Worm (Caenorhabditis elegans) whole organism, L4 larva: ENCODE results near the gene sftd-3.

Experiments used
- F26F4.8 ChIP-seq: fragments of 200-800 bp; sonication (Bioruptor generic); conservative IDR thresholded peaks from 2 replicates; pipeline ENCODE4 v1.3.6; 2022; ENCODE audit warnings: missing genetic modification characterization, missing compliant biosample characterization
- F37D6.2 ChIP-seq: sonication (generic microtip); optimal IDR thresholded peaks from 2 replicates; lab custom pipeline; 2016; ENCODE audit warnings: mild to moderate bottlenecking, missing genetic modification characterization, missing compliant biosample characterization
- F44E2.7 ChIP-seq: fragments of 200-800 bp; sonication (Bioruptor generic); IDR thresholded peaks from 2 replicates; pipeline ENCODE4 v2.1.2; 2022; ENCODE audit warnings: missing genetic modification characterization, missing compliant biosample characterization
- F49E8.2 ChIP-seq: sonication (generic microtip); optimal IDR thresholded peaks from 2 replicates; lab custom pipeline; 2016; ENCODE audit warnings: missing compliant biosample characterization, mild to moderate bottlenecking, missing genetic modification characterization, borderline replicate concordance
- T20F7.1 ChIP-seq: fragments of 200-800 bp; sonication (Bioruptor generic); optimal IDR thresholded peaks from 2 replicates; lab custom pipeline; 2018; ENCODE audit warnings: mild to moderate bottlenecking, missing genetic modification characterization, missing compliant biosample characterization
- Y48G9A.11 ChIP-seq: fragments of 200-800 bp; sonication (Bioruptor generic); IDR thresholded peaks from 2 replicates; pipeline ENCODE4 v1.3.6; 2022; ENCODE audit warnings: missing genetic modification reagents, missing genetic modification characterization, missing compliant biosample characterization
- Y5F2A.4 ChIP-seq: fragments of 200-800 bp; sonication (Bioruptor generic); optimal IDR thresholded peaks from 2 replicates; lab custom pipeline; 2018; ENCODE audit warnings: mild to moderate bottlenecking, missing genetic modification characterization, missing compliant biosample characterization
- ZK546.5 ChIP-seq, 2 experiments: sonication (generic microtip); optimal IDR thresholded peaks; 2 replicates each; lab custom pipeline; 2017; ENCODE audit warnings: missing biosample characterization in 2 of 2, missing genetic modification characterization in 2 of 2
- aha-1 ChIP-seq: fragments of 150-350 bp; peaks from one replicate; lab custom pipeline; 2014; ENCODE audit warnings: missing biosample characterization, missing genetic modification characterization
- aly-2 ChIP-seq: sonication (generic microtip); optimal IDR thresholded peaks from 2 replicates; lab custom pipeline; 2018; ENCODE audit warnings: missing biosample characterization, missing genetic modification characterization
- arid-1 ChIP-seq: fragments of 200-800 bp; sonication (Bioruptor generic); conservative IDR thresholded peaks from 2 replicates; pipeline ENCODE4 v1.3.6; 2022; ENCODE audit warnings: missing genetic modification reagents, missing genetic modification characterization, missing compliant biosample characterization
- attf-4 ChIP-seq: sonication (generic microtip); optimal IDR thresholded peaks from 3 replicates; lab custom pipeline; 2017; ENCODE audit warnings: missing biosample characterization, missing genetic modification characterization
- ceh-20 ChIP-seq: fragments of 200-800 bp; sonication (Bioruptor generic); IDR thresholded peaks from 2 replicates; pipeline ENCODE4 v1.3.6; 2022; ENCODE audit warnings: missing genetic modification reagents, missing genetic modification characterization, missing compliant biosample characterization
- ceh-32 ChIP-seq: sonication (generic microtip); optimal IDR thresholded peaks from 2 replicates; lab custom pipeline; 2016; ENCODE audit warnings: mild to moderate bottlenecking, missing genetic modification characterization, missing compliant biosample characterization; ENCODE audit not compliant: poor library complexity
- ceh-82 ChIP-seq: sonication (generic microtip); optimal IDR thresholded peaks from 2 replicates; lab custom pipeline; 2017; ENCODE audit warnings: missing biosample characterization, missing genetic modification characterization
- ctbp-1 ChIP-seq: fragments of 200-800 bp; sonication (Bioruptor generic); IDR thresholded peaks from 2 replicates; pipeline ENCODE4 v1.3.6; 2022; ENCODE audit warnings: missing genetic modification reagents, missing genetic modification characterization, missing compliant biosample characterization
- daf-12 ChIP-seq: fragments of 150-350 bp; optimal IDR thresholded peaks from 2 replicates; lab custom pipeline; 2014; ENCODE audit warnings: missing biosample characterization, missing genetic modification reagents, missing genetic modification characterization
- daf-16 ChIP-seq, 3 experiments: sonication (generic microtip); optimal IDR thresholded peaks; 2 replicates each; lab custom pipeline; 2016 to 2017; ENCODE audit warnings: missing genetic modification characterization in 3 of 3, missing genetic modification reagents in 3 of 3, mild to moderate bottlenecking in 2 of 3, missing compliant biosample characterization in 2 of 3, missing biosample characterization in 1 of 3, moderate library complexity in 1 of 3
- dmd-6 ChIP-seq: fragments of 200-800 bp; sonication (Bioruptor generic); IDR thresholded peaks from 2 replicates; pipeline ENCODE4 v1.3.6; 2022; ENCODE audit warnings: missing genetic modification reagents, missing genetic modification characterization, missing compliant biosample characterization
- dmd-8 ChIP-seq: fragments of 200-800 bp; sonication (Bioruptor generic); IDR thresholded peaks from 2 replicates; pipeline ENCODE4 v1.3.6; 2022; ENCODE audit warnings: missing genetic modification characterization, missing compliant biosample characterization
- dmd-9 ChIP-seq: fragments of 200-800 bp; sonication (Bioruptor generic); IDR thresholded peaks from 2 replicates; pipeline ENCODE4 v1.3.6; 2022; ENCODE audit warnings: missing genetic modification reagents, missing genetic modification characterization, missing compliant biosample characterization
- dpl-1 ChIP-seq: fragments of 150-350 bp; optimal IDR thresholded peaks from 2 replicates; lab custom pipeline; 2014; ENCODE audit warnings: missing biosample characterization, missing genetic modification reagents, missing genetic modification characterization
- duxl-1 ChIP-seq: sonication (generic microtip); optimal IDR thresholded peaks from 2 replicates; lab custom pipeline; 2016; ENCODE audit warnings: mild to moderate bottlenecking, missing genetic modification characterization, moderate library complexity, missing compliant biosample characterization; ENCODE audit not compliant: poor library complexity
- dve-1 ChIP-seq: sonication (generic microtip); optimal IDR thresholded peaks from 2 replicates; lab custom pipeline; 2017; ENCODE audit warnings: antibody characterized with exemption, mild to moderate bottlenecking, missing genetic modification characterization, missing compliant biosample characterization; ENCODE audit not compliant: insufficient read depth
- fkh-10 ChIP-seq: fragments of 150-350 bp; optimal IDR thresholded peaks from 2 replicates; lab custom pipeline; 2014; ENCODE audit warnings: missing biosample characterization, missing genetic modification reagents, missing genetic modification characterization
- fos-1 ChIP-seq: fragments of 150-350 bp; optimal IDR thresholded peaks from 2 replicates; lab custom pipeline; 2014; ENCODE audit warnings: missing biosample characterization, missing genetic modification characterization
- hif-1 ChIP-seq, 2 experiments: sonication (generic microtip); optimal IDR thresholded peaks; 2 replicates each; lab custom pipeline; 2016 to 2017; ENCODE audit warnings: missing compliant biosample characterization in 2 of 2, missing genetic modification characterization in 2 of 2, missing genetic modification reagents in 2 of 2, missing genotype in 2 of 2, mild to moderate bottlenecking in 1 of 2
- hlh-30 ChIP-seq: sonication (generic microtip); optimal IDR thresholded peaks from 2 replicates; lab custom pipeline; 2017; ENCODE audit warnings: antibody characterized with exemption, mild to moderate bottlenecking, missing genetic modification characterization, missing compliant biosample characterization; ENCODE audit not compliant: insufficient read depth
- lim-7 ChIP-seq: fragments of 200-800 bp; sonication (Bioruptor generic); IDR thresholded peaks from 2 replicates; pipeline ENCODE4 v1.3.6; 2022; ENCODE audit warnings: missing genetic modification characterization, missing compliant biosample characterization
- lin-1 ChIP-seq: fragments of 200-800 bp; sonication (Bioruptor generic); IDR thresholded peaks from 2 replicates; pipeline ENCODE4 v1.3.6; 2022; ENCODE audit warnings: missing genetic modification reagents, missing genetic modification characterization, missing compliant biosample characterization
- lin-13 ChIP-seq: fragments of 150-350 bp; optimal IDR thresholded peaks from 2 replicates; lab custom pipeline; 2014; ENCODE audit warnings: missing biosample characterization, missing genetic modification reagents, missing genetic modification characterization
- lin-29 ChIP-seq: fragments of 200-800 bp; sonication (Bioruptor generic); IDR thresholded peaks from 2 replicates; pipeline ENCODE4 v1.3.6; 2022; ENCODE audit warnings: missing genetic modification reagents, missing genetic modification characterization, missing compliant biosample characterization
- lin-38 ChIP-seq: fragments of 200-800 bp; sonication (Bioruptor generic); IDR thresholded peaks from 2 replicates; pipeline ENCODE4 v1.3.6; 2022; ENCODE audit warnings: missing genetic modification reagents, missing genetic modification characterization, missing compliant biosample characterization
- lir-3 ChIP-seq: sonication (generic microtip); optimal IDR thresholded peaks from 2 replicates; lab custom pipeline; 2016; ENCODE audit warnings: mild to moderate bottlenecking, missing genetic modification characterization, missing compliant biosample characterization
- lsy-2 ChIP-seq, 2 experiments: fragments of 150-350 bp in 1 of 2; sonication (generic microtip) in 1 of 2; optimal IDR thresholded peaks; 2 replicates each; lab custom pipeline; 2014 to 2017; ENCODE audit warnings: missing biosample characterization in 2 of 2, missing genetic modification characterization in 2 of 2
- madf-5 ChIP-seq, 2 experiments: fragments of 200-800 bp; sonication (Bioruptor generic); IDR thresholded peaks; 2 replicates each; pipeline ENCODE4 v1.3.6; 2022; ENCODE audit warnings: missing compliant biosample characterization in 2 of 2, missing genetic modification characterization in 2 of 2
- mdl-1 ChIP-seq, 2 experiments: fragments of 150-350 bp in 1 of 2; sonication (generic microtip) in 1 of 2; optimal IDR thresholded peaks; 2 replicates each; lab custom pipeline; 2014 to 2017; ENCODE audit warnings: missing biosample characterization in 2 of 2, missing genetic modification characterization in 2 of 2
- mxl-3 ChIP-seq: fragments of 200-800 bp; sonication (Bioruptor generic); optimal IDR thresholded peaks from 2 replicates; lab custom pipeline; 2018; ENCODE audit warnings: mild to moderate bottlenecking, missing genetic modification characterization, missing compliant biosample characterization
- nhr-111 ChIP-seq: fragments of 200-800 bp; sonication (Bioruptor generic); optimal IDR thresholded peaks from 2 replicates; lab custom pipeline; 2018; ENCODE audit warnings: mild to moderate bottlenecking, missing genetic modification characterization, missing compliant biosample characterization
- nhr-25 ChIP-seq: sonication (generic microtip); optimal IDR thresholded peaks from 2 replicates; lab custom pipeline; 2017; ENCODE audit warnings: missing genetic modification characterization, mild to moderate bottlenecking, missing compliant biosample characterization, antibody characterized with exemption, moderate library complexity, borderline replicate concordance; ENCODE audit not compliant: insufficient read depth
- php-3 ChIP-seq: fragments of 200-800 bp; sonication (Bioruptor generic); IDR thresholded peaks from 2 replicates; pipeline ENCODE4 v1.3.6; 2022; ENCODE audit warnings: missing genetic modification reagents, missing genetic modification characterization, missing compliant biosample characterization
- pqm-1 ChIP-seq: sonication (generic microtip); optimal IDR thresholded peaks from 2 replicates; lab custom pipeline; 2017; ENCODE audit warnings: missing biosample characterization, missing genetic modification characterization
- saeg-2 ChIP-seq: fragments of 200-800 bp; sonication (Bioruptor generic); IDR thresholded peaks from 2 replicates; pipeline ENCODE4 v1.3.6; 2022; ENCODE audit warnings: missing genetic modification reagents, missing genetic modification characterization, missing compliant biosample characterization
- spr-1 ChIP-seq: sonication (generic microtip); optimal IDR thresholded peaks from 2 replicates; lab custom pipeline; 2016; ENCODE audit warnings: mild to moderate bottlenecking, missing genetic modification characterization, missing compliant biosample characterization
- tag-97 ChIP-seq: fragments of 200-800 bp; sonication (Bioruptor generic); IDR thresholded peaks from 2 replicates; pipeline ENCODE4 v1.3.6; 2022; ENCODE audit warnings: missing genetic modification characterization, missing compliant biosample characterization
- tra-1 ChIP-seq: fragments of 200-800 bp; sonication (Bioruptor generic); IDR thresholded peaks from 2 replicates; pipeline ENCODE4 v1.3.6; 2022; ENCODE audit warnings: missing genetic modification reagents, missing genetic modification characterization, missing compliant biosample characterization
- unc-62 ChIP-seq, 3 experiments: fragments of 150-350 bp in 1 of 3; sonication (generic microtip); optimal IDR thresholded peaks in 2 of 3; peaks in 1 of 3; 1 replicate in 1 of 3; 2 replicates in 2 of 3; lab custom pipeline; 2014 to 2017; ENCODE audit warnings: missing biosample characterization in 3 of 3, missing genetic modification characterization in 3 of 3, missing genetic modification reagents in 3 of 3, missing genotype in 1 of 3
- zag-1 ChIP-seq: fragments of 150-350 bp; optimal IDR thresholded peaks from 2 replicates; lab custom pipeline; 2014; ENCODE audit warnings: missing biosample characterization, missing genetic modification characterization
- zfp-2 ChIP-seq: sonication (generic microtip); optimal IDR thresholded peaks from 2 replicates; lab custom pipeline; 2016; ENCODE audit warnings: mild to moderate bottlenecking, missing genetic modification characterization, missing compliant biosample characterization
- ztf-7 ChIP-seq: fragments of 150-350 bp; optimal IDR thresholded peaks from 2 replicates; lab custom pipeline; 2014; ENCODE audit warnings: missing biosample characterization, missing genetic modification characterization

The sftd-3 gene

DNA sequence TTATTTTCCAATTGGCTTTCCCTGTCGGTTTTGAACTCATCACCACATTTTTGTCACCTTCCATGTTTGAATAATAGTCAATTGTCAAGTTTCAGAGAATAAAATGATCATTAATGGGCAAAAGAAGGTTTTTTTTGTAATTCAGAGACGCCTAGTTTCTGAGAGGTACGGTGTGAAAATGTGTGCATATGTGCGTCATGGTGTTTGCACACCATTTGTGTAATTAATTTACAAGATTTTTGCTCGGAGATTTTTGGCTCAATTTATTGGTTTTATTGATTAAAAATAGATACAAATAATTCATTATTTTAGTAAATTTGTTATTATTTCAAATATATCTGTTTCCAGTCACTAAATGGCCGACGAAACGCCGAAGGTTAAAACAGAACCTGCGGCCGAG is 33.5 kb upstream of the sftd-3 start, which contains the start of the genes F44G4.3 and tdp-1:
F44G4.3 (minus strand) TSS at position 184 of the 400 bp plus-strand sequence.
tdp-1 (plus strand) TSS at position 347 of the 400 bp plus-strand sequence.
- TF ChIP-seq T20F7.1 (GFP tag; lab: Kevin White, UChicago) (peak; percentile 27), F49E8.2 (tag; lab: Kevin White, UChicago) (no peak), zfp-2 (tag; lab: Kevin White, UChicago) (no peak), lsy-2 (tag; optimal IDR thresholded peaks at IDR 0.05; lab: Kevin White, UChicago) (peak in 1 of 2 experiments; percentile 93), tra-1 (GFP tag; lab: Robert Waterston, UW) (no peak), tag-97 (GFP tag; lab: Robert Waterston, UW) (no peak), ZK546.5 (tag; optimal IDR thresholded peaks at IDR 0.05; lab: Kevin White, UChicago) (no peak), lin-1 (GFP tag; lab: Robert Waterston, UW) (no peak), lin-29 (GFP tag; lab: Robert Waterston, UW) (no peak), madf-5 (GFP tag; IDR thresholded peaks at IDR 0.05; lab: Robert Waterston, UW) (no peak), ctbp-1 (GFP tag; lab: Robert Waterston, UW) (no peak), lim-7 (GFP tag; lab: Robert Waterston, UW) (no peak), saeg-2 (no peak), lin-38 (no peak), fkh-10 (GFP tag; lab: Kevin White, UChicago) (no peak), ceh-20 (GFP tag; lab: Robert Waterston, UW) (no peak), lin-13 (GFP tag; lab: Kevin White, UChicago) (no peak), F44E2.7 (GFP tag; lab: Robert Waterston, UW) (no peak), dmd-8 (GFP tag; lab: Robert Waterston, UW) (no peak), lir-3 (tag; lab: Kevin White, UChicago) (no peak), dpl-1 (GFP tag; lab: Kevin White, UChicago) (peak; percentile 29), aly-2 (no peak), Y48G9A.11 (GFP tag; lab: Robert Waterston, UW) (no peak), arid-1 (GFP tag; lab: Robert Waterston, UW) (no peak), attf-4 (no peak), spr-1 (no peak), hlh-30 (no peak), nhr-25 (no peak), aha-1 (peak; percentile 44), dmd-9 (GFP tag; lab: Robert Waterston, UW) (no peak), hif-1 (tag; optimal IDR thresholded peaks at IDR 0.05; lab: Kevin White, UChicago) (no peak), dve-1 (no peak), php-3 (GFP tag; lab: Robert Waterston, UW) (no peak), duxl-1 (no peak), daf-12 (tag; lab: Kevin White, UChicago) (no peak), ceh-82 (tag; lab: Kevin White, UChicago) (no peak), Y5F2A.4 (GFP tag; lab: Kevin White, UChicago) (no peak), daf-16 (GFP tag; optimal IDR thresholded peaks at IDR 0.05; lab: Kevin White, UChicago) (no peak), daf-16 (tag; optimal IDR thresholded peaks at IDR 0.05; lab: Kevin White, UChicago) (no peak), mdl-1 (tag; optimal IDR thresholded peaks at IDR 0.05; lab: Kevin White, UChicago) (no peak), unc-62 (GFP tag; optimal IDR thresholded peaks at IDR 0.05 in 1 of 2; lab: Kevin White, UChicago) (peak in 1 of 2 experiments; percentile 37), unc-62 (tag; optimal IDR thresholded peaks at IDR 0.05; lab: Kevin White, UChicago) (no peak), F26F4.8 (GFP tag; lab: Robert Waterston, UW) (no peak), fos-1 (tag; lab: Kevin White, UChicago) (no peak), F37D6.2 (tag; lab: Kevin White, UChicago) (no peak), pqm-1 (no peak), nhr-111 (GFP tag; lab: Kevin White, UChicago) (no peak), ceh-32 (tag; lab: Kevin White, UChicago) (no peak), zag-1 (no peak), mxl-3 (GFP tag; lab: Kevin White, UChicago) (no peak), ztf-7 (tag; lab: Kevin White, UChicago) (no peak), dmd-6 (no peak)
